Fruit fly (Drosophila melanogaster) whole organism, pupa: ENCODE results near the gene Fhos.

Source experiments
- CG10348 ChIP-seq: fragments of 200-800 bp; sonication (Bioruptor generic); IDR thresholded peaks from 2 replicates; pipeline ENCODE4 v1.3.6; 2022; ENCODE audit warnings: missing biosample characterization, missing genetic modification characterization
- CG12605 ChIP-seq: fragments of 200-800 bp; sonication (Bioruptor generic); IDR thresholded peaks from 2 replicates; pipeline ENCODE4 v1.3.6; 2022; ENCODE audit warnings: missing biosample characterization, missing genetic modification characterization
- CG13204 ChIP-seq: fragments of 200-800 bp; sonication (Bioruptor generic); optimal IDR thresholded peaks from 2 replicates; lab custom pipeline; 2018; ENCODE audit warnings: missing biosample characterization, mild to moderate bottlenecking, missing genetic modification characterization, moderate library complexity
- CG14655 ChIP-seq: fragments of 200-800 bp; sonication (Bioruptor generic); optimal IDR thresholded peaks from 3 replicates; lab custom pipeline; 2017; ENCODE audit warnings: mild to moderate bottlenecking, missing biosample characterization, missing genetic modification reagents, missing genetic modification characterization
- CG32121 ChIP-seq: fragments of 200-800 bp; sonication (Bioruptor generic); IDR thresholded peaks from 2 replicates; pipeline ENCODE4 v1.3.6; 2022; ENCODE audit warnings: missing biosample characterization, missing genetic modification characterization
- CG34367 ChIP-seq: fragments of 200-800 bp; sonication (Bioruptor generic); optimal IDR thresholded peaks from 2 replicates; lab custom pipeline; 2018; ENCODE audit warnings: missing biosample characterization, mild to moderate bottlenecking, missing genetic modification characterization
- CG8159 ChIP-seq: fragments of 200-800 bp; sonication (Bioruptor generic); optimal IDR thresholded peaks from 3 replicates; lab custom pipeline; 2018; ENCODE audit warnings: missing biosample characterization, mild to moderate bottlenecking, missing genetic modification characterization, moderate library complexity
- CG9948 ChIP-seq: fragments of 200-800 bp; sonication (Bioruptor generic); optimal IDR thresholded peaks from 2 replicates; lab custom pipeline; 2018; ENCODE audit warnings: missing biosample characterization, mild to moderate bottlenecking, missing genetic modification characterization, moderate library complexity
- Ets98B ChIP-seq: fragments of 200-800 bp; sonication (Bioruptor generic); IDR thresholded peaks from 2 replicates; pipeline ENCODE4 v1.3.6; 2022; ENCODE audit warnings: missing biosample characterization, missing genetic modification characterization
- Snoo ChIP-seq: fragments of 200-800 bp; sonication (Bioruptor generic); optimal IDR thresholded peaks from 3 replicates; lab custom pipeline; 2017; ENCODE audit warnings: missing biosample characterization, mild to moderate bottlenecking, missing genetic modification characterization, inconsistent platforms
- gl ChIP-seq: fragments of 200-800 bp; sonication (Bioruptor generic); optimal IDR thresholded peaks from 2 replicates; lab custom pipeline; 2018; ENCODE audit warnings: missing biosample characterization, mild to moderate bottlenecking, missing genetic modification characterization

dm6 chr3L:8802064-8802463 is 48.6 kb downstream of the Fhos start, which contains the start of the genes CG13311 and CG34426:
- TF ChIP-seq CG13204 (GFP tag; lab: Kevin White, UChicago) = no peak
- no peak for TF ChIP-seq CG12605 (GFP tag; lab: Robert Waterston, UW)
- TF ChIP-seq CG10348 (GFP tag; lab: Robert Waterston, UW) = no peak
- TF ChIP-seq Snoo (tag; lab: Kevin White, UChicago) = no peak
- no peak for TF ChIP-seq CG14655 (GFP tag; lab: Kevin White, UChicago)
- no peak for TF ChIP-seq Ets98B (GFP tag; lab: Robert Waterston, UW)
- TF ChIP-seq CG9948 (tag; lab: Kevin White, UChicago) = no peak
- no peak for TF ChIP-seq CG32121 (GFP tag; lab: Robert Waterston, UW)
- no peak for TF ChIP-seq CG34367 (tag; lab: Kevin White, UChicago)
- no peak for TF ChIP-seq gl (tag; lab: Kevin White, UChicago)
- no peak for TF ChIP-seq CG8159 (tag; lab: Kevin White, UChicago)
